Worm (Caenorhabditis elegans) whole organism, L4/young adult: ENCODE results near the gene add-1.

Source experiments
- W03F9.2 ChIP-seq: fragments of 150-350 bp; optimal IDR thresholded peaks from 2 replicates; lab custom pipeline; 2014; ENCODE audit warnings: missing biosample characterization, missing genetic modification characterization
- dao-5 ChIP-seq: sonication (generic microtip); optimal IDR thresholded peaks from 2 replicates; lab custom pipeline; 2016; ENCODE audit warnings: missing genotype, missing genetic modification characterization, moderate library complexity, missing compliant biosample characterization
- him-1 ChIP-seq: sonication (generic microtip); optimal IDR thresholded peaks from 2 replicates; lab custom pipeline; 2016; ENCODE audit warnings: missing genotype, missing genetic modification reagents, missing genetic modification characterization, missing compliant biosample characterization

ce11 chrX:4901974-4902373, 42.1 kb upstream of the add-1 start:
- TF ChIP-seq W03F9.2 (tag; lab: Kevin White, UChicago) (no peak), dao-5 (tag; lab: Kevin White, UChicago) (no peak), him-1 (no peak)
